Worm (Caenorhabditis elegans): ENCODE measurements around the gene srj-10.

Gene srj-10

DNA sequence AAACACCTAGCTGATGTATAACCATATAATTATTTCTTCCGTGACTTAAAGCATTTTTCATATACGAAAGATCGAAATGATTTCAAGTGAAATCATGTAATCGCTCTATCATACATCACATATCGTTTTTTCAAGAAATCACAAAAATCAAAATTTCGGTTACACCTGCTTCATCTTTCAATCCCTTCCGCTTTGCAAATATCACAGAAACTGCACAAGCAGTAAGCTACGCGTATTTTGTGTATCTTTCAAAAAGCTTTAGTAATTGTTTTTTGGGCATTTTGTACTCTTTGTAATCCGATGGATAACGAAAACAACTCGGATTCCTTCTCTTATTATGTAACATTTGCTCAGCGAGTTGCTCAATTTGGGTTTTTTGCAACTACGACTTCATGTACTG is 41.6 kb upstream of the srj-10 start, which contains the start of gene str-25:
Gene str-25, plus strand, starts transcription at position 301 of the 400 bp plus-strand sequence.
- TF ChIP-seq ham-2 (GFP tag; optimal IDR thresholded peaks at IDR 0.05) (no peak), drap-1 (GFP tag; optimal IDR thresholded peaks at IDR 0.05) (no peak), nhr-76 (tag; optimal IDR thresholded peaks at IDR 0.05) (no peak), elt-1 (tag; optimal IDR thresholded peaks at IDR 0.05; ENCODE audit: borderline replicate concordance, insufficient read depth) (no peak), cnd-1 (tag; optimal IDR thresholded peaks at IDR 0.05) (no peak), ceh-39 (tag; optimal IDR thresholded peaks at IDR 0.05) (no peak), M03D4.4 (tag; optimal IDR thresholded peaks at IDR 0.05) (no peak), pha-4 (tag; optimal IDR thresholded peaks at IDR 0.05) (no peak), nhr-237 (tag; optimal IDR thresholded peaks at IDR 0.05) (no peak), lin-13 (tag; optimal IDR thresholded peaks at IDR 0.05) (no peak), sem-2 (GFP tag; optimal IDR thresholded peaks at IDR 0.05) (no peak), sptf-1 (tag; optimal IDR thresholded peaks at IDR 0.05) (no peak), ztf-11 (tag; optimal IDR thresholded peaks at IDR 0.05) (no peak), lin-32 (GFP tag; optimal IDR thresholded peaks at IDR 0.05) (no peak), ceh-43 (GFP tag; optimal IDR thresholded peaks at IDR 0.05) (no peak), mls-2 (tag; optimal IDR thresholded peaks at IDR 0.05) (no peak)

DNA sequence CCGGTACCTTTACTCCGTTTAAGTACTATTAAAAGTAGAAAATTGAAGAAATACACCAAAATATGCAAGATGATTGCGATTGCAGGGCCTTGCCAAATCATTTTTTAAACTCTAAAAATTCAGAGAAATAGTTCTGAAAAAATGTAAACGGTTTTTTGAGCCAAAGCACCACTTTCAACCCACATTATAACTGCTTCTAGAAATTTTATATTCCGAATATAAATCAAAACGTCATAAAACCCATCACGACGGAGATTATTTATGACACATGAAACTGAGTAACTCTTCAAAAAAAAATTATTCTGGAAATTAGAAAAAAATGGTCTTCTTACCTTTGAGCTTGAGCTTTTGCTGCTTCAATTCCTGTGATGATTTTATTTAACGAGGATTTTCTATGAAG is 40.5 kb upstream of the srj-10 start, which contains the start of gene srxa-16:
Gene srxa-16, minus strand, starts transcription at position 101 of the 400 bp plus-strand sequence.
- TF ChIP-seq mep-1 (tag; optimal IDR thresholded peaks at IDR 0.05) (no peak), bed-3 (GFP tag; optimal IDR thresholded peaks at IDR 0.05) (no peak), lin-32 (GFP tag; optimal IDR thresholded peaks at IDR 0.05) (no peak), hlh-1 (tag; optimal IDR thresholded peaks at IDR 0.05) (no peak), flh-1 (GFP tag; optimal IDR thresholded peaks at IDR 0.05) (no peak)

DNA sequence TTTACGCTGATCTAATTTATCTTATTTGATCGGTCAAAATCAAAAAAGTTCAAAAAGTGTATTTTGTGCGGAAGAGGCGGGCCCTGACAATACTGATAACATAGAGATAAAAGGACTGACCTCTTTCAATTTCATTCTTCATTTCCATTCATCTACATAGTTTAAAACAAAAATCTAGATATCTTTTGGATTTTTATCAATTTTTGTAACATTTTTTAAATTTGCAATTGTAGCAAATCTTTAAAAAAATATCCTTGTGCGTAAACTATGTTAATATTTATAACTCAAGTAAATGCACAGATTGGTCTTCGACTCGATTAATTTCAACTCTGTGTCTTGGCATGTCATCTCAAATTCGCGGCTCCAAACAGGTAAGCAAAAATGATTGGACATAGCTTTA is 29.8 kb upstream of the srj-10 start, which contains the start of gene argk-1:
Gene argk-1, plus strand, starts transcription at position 301 of the 400 bp plus-strand sequence.
- no peak for TF ChIP-seq mep-1 (tag; optimal IDR thresholded peaks at IDR 0.05)
- no peak for TF ChIP-seq ceh-43 (GFP tag; optimal IDR thresholded peaks at IDR 0.05)
- no peak for TF ChIP-seq lin-32 (GFP tag; optimal IDR thresholded peaks at IDR 0.05)

DNA sequence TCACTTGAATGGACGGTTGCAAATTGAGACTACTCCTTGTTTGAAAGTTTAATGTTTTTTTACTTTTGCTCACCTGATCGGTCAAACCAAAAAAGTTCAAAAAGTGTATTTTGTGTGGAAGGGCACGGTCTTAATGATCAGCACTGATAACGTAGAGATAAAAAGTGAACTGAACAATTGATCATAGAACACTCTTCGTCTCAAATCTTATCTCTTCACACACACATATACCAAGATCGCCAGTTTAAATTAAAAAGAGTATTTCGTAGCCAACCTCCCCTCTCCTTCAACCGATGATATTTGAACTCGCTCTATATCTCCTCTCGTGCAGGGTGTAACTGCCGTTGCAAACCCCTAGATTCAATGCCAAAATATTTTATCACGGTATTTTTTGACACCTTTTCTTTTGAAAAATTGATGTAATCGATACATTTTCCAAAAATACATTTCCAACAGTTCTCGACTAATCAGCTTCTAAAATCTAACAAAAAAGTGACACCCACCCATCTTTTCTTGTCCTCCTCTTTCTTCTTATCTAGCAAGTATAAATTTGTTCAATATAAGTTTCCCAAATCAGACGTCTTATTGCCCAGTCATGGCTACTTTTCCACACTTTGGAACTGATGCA is 26.5 kb upstream of the srj-10 start, which contains the start of gene cth-1:
Gene cth-1, plus strand, starts transcription at position 578 of the 628 bp plus-strand sequence.
- no peak for TF ChIP-seq sem-2 (GFP tag; optimal IDR thresholded peaks at IDR 0.05)
- TF ChIP-seq ceh-43 (GFP tag; optimal IDR thresholded peaks at IDR 0.05), result no peak
- no peak for TF ChIP-seq lin-13 (tag; optimal IDR thresholded peaks at IDR 0.05)
- no peak for TF ChIP-seq nhr-237 (tag; optimal IDR thresholded peaks at IDR 0.05)
- no peak for TF ChIP-seq unc-120 (tag; optimal IDR thresholded peaks at IDR 0.05; ENCODE audit: poor library complexity, severe bottlenecking)
- TF ChIP-seq blmp-1 (tag; optimal IDR thresholded peaks at IDR 0.05), result no peak
- no peak for TF ChIP-seq mls-2 (tag; optimal IDR thresholded peaks at IDR 0.05)
- no peak for TF ChIP-seq elt-1 (tag; optimal IDR thresholded peaks at IDR 0.05; ENCODE audit: borderline replicate concordance, insufficient read depth)
- no peak for TF ChIP-seq nhr-2 (tag; optimal IDR thresholded peaks at IDR 0.05)
- no peak for TF ChIP-seq ceh-39 (tag; optimal IDR thresholded peaks at IDR 0.05)

DNA sequence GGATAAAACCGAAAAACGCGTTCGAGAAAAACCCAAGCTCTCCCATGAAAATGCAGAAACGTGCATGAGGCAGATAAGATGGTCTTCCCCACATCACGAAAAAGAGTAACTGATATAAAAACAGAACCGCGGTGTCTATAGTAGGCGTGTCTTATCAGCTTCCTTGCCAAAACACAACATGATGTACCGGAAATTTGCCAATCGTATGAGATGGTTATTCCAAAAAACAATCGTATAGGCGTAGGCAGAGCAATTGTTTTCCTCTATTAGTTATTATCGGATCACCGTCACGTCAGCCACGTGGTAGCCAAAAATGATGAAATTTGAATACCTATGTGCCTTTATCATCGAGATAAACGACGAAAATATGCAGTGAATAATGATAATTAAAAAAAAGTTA is 25.7 kb upstream of the srj-10 start, which contains the start of gene str-7:
Gene str-7, minus strand, starts transcription at position 101 of the 400 bp plus-strand sequence.
- TF ChIP-seq lsy-2 (tag; optimal IDR thresholded peaks at IDR 0.05), result no peak
- no peak for TF ChIP-seq bed-3 (GFP tag; optimal IDR thresholded peaks at IDR 0.05)
- no peak for TF ChIP-seq ceh-83 (GFP tag; optimal IDR thresholded peaks at IDR 0.05)
- no peak for TF ChIP-seq M03D4.4 (tag; optimal IDR thresholded peaks at IDR 0.05)
- TF ChIP-seq ceh-39 (tag; optimal IDR thresholded peaks at IDR 0.05), result no peak

DNA sequence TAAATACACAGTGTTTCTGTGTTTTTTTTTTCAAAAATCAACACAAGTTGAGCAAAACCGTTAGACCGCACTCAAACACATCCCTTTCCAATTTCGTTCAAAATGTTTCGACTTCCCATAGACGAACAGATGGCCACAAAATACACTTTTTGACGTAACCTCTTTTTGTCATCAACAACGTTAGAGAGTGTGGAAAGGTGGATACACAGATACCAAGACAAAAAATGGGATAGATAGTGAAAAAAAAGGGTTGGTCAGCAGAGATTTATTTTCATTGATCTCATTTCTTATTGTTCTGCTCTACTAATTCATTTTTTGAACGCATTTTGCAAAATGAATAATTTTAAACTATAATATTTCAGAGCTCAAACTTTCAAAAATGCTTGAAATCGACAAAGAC is 21.1 kb upstream of the srj-10 start:
- TF ChIP-seq zip-8 (tag; optimal IDR thresholded peaks at IDR 0.05), result peak; percentile 5
- TF ChIP-seq lin-32 (GFP tag; optimal IDR thresholded peaks at IDR 0.05), result no peak
- no peak for TF ChIP-seq nhr-237 (tag; optimal IDR thresholded peaks at IDR 0.05)
- peak; percentile 64 for TF ChIP-seq cnd-1 (tag; optimal IDR thresholded peaks at IDR 0.05)

DNA sequence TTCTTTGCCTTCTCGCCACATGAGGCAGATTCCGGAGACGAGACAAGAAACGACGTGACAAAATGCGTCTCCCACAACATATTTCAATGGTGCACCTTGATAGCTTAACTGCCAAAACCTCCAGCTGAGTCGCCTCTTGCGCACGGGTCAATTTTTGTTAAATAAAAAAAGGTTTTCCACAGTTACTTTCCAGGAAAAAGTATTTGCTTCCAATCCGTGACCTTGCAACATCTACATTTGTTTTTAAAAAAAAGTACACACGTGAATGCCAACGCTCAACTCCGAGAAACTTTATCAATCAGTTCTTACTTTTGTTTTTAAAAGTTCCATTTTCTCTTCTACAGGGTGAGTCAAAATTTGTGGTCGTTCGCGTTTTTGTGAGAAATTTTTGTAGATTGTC is 20.5 kb upstream of the srj-10 start, which contains the start of gene F22B8.7:
Gene F22B8.7, plus strand, starts transcription at position 301 of the 400 bp plus-strand sequence.
- TF ChIP-seq elt-1 (tag; optimal IDR thresholded peaks at IDR 0.05; ENCODE audit: borderline replicate concordance, insufficient read depth) (no peak), mls-2 (tag; optimal IDR thresholded peaks at IDR 0.05) (no peak)
